Worm (Caenorhabditis elegans): ENCODE measurements around the gene srw-43.

- no peak for TF ChIP-seq pax-3 (tag; optimal IDR thresholded peaks at IDR 0.05)
- TF ChIP-seq unc-130 (tag; optimal IDR thresholded peaks at IDR 0.05), result no peak
- TF ChIP-seq lin-39 (tag; optimal IDR thresholded peaks at IDR 0.05), result no peak
- no peak for TF ChIP-seq aly-2 (tag; optimal IDR thresholded peaks at IDR 0.05)
Observed at ce11 chrV:16682886-16683285, 2.9 kb upstream of the srw-43 start, which contains the start of gene srw-36.

Measured in whole organism, L1 larva.